Worm (Caenorhabditis elegans) whole organism, late embryonic: ENCODE measurements around the gene Y47D3A.21.

ENCODE experiments used
- K02D7.2 ChIP-seq: sonication (generic microtip); optimal IDR thresholded peaks from 2 replicates; lab custom pipeline; 2017; ENCODE audit warnings: mild to moderate bottlenecking, missing genetic modification characterization, missing compliant biosample characterization
- pha-4 ChIP-seq: fragments of 150-350 bp; optimal IDR thresholded peaks from 2 replicates; lab custom pipeline; 2018; ENCODE audit warnings: missing biosample characterization, missing genetic modification reagents, missing genetic modification characterization
- unc-55 ChIP-seq: sonication (generic microtip); optimal IDR thresholded peaks from 2 replicates; lab custom pipeline; 2017; ENCODE audit warnings: missing biosample characterization, missing genetic modification reagents, missing genetic modification characterization

- no peak for TF ChIP-seq unc-55 (GFP tag; lab: Kevin White, UChicago)
- TF ChIP-seq pha-4 (tag; lab: Kevin White, UChicago) = no peak
- TF ChIP-seq K02D7.2 (tag; lab: Kevin White, UChicago) = no peak
Observed at ce11 chrIII:11283648-11284047, 4.9 kb upstream of the Y47D3A.21 start.
